Fruit fly (Drosophila melanogaster) whole organism, pupa: ENCODE results near the gene Ir93a.
A peak's percentile ranks its signal among the peaks of the same experiment; 100 is the strongest.

Source experiments
- CG10348 ChIP-seq: fragments of 200-800 bp; sonication (Bioruptor generic); IDR thresholded peaks from 2 replicates; pipeline ENCODE4 v1.3.6; 2022; ENCODE audit warnings: missing biosample characterization, missing genetic modification characterization
- CG12605 ChIP-seq: fragments of 200-800 bp; sonication (Bioruptor generic); IDR thresholded peaks from 2 replicates; pipeline ENCODE4 v1.3.6; 2022; ENCODE audit warnings: missing biosample characterization, missing genetic modification characterization
- CG13204 ChIP-seq: fragments of 200-800 bp; sonication (Bioruptor generic); optimal IDR thresholded peaks from 2 replicates; lab custom pipeline; 2018; ENCODE audit warnings: missing biosample characterization, mild to moderate bottlenecking, missing genetic modification characterization, moderate library complexity
- CG14655 ChIP-seq: fragments of 200-800 bp; sonication (Bioruptor generic); optimal IDR thresholded peaks from 3 replicates; lab custom pipeline; 2017; ENCODE audit warnings: mild to moderate bottlenecking, missing biosample characterization, missing genetic modification reagents, missing genetic modification characterization
- CG15710 ChIP-seq: fragments of 200-800 bp; sonication (Bioruptor generic); optimal IDR thresholded peaks from 2 replicates; lab custom pipeline; 2018; ENCODE audit warnings: missing biosample characterization, mild to moderate bottlenecking, missing genetic modification characterization, moderate library complexity
- CG17806 ChIP-seq: fragments of 200-800 bp; sonication (Bioruptor generic); optimal IDR thresholded peaks from 2 replicates; lab custom pipeline; 2018; ENCODE audit warnings: missing biosample characterization, mild to moderate bottlenecking, missing genetic modification characterization, moderate library complexity
- CG32121 ChIP-seq: fragments of 200-800 bp; sonication (Bioruptor generic); IDR thresholded peaks from 2 replicates; pipeline ENCODE4 v1.3.6; 2022; ENCODE audit warnings: missing biosample characterization, missing genetic modification characterization
- CG34367 ChIP-seq: fragments of 200-800 bp; sonication (Bioruptor generic); optimal IDR thresholded peaks from 2 replicates; lab custom pipeline; 2018; ENCODE audit warnings: missing biosample characterization, mild to moderate bottlenecking, missing genetic modification characterization
- CG4496 ChIP-seq: fragments of 200-800 bp; sonication (Bioruptor generic); IDR thresholded peaks from 3 replicates; pipeline ENCODE4 v1.3.6; 2022; ENCODE audit warnings: missing biosample characterization, missing genetic modification characterization
- CG8159 ChIP-seq: fragments of 200-800 bp; sonication (Bioruptor generic); optimal IDR thresholded peaks from 3 replicates; lab custom pipeline; 2018; ENCODE audit warnings: missing biosample characterization, mild to moderate bottlenecking, missing genetic modification characterization, moderate library complexity
- CG8301 ChIP-seq: fragments of 200-800 bp; sonication (Bioruptor generic); optimal IDR thresholded peaks from 2 replicates; lab custom pipeline; 2018; ENCODE audit warnings: missing biosample characterization, mild to moderate bottlenecking, missing genetic modification characterization
- CG9948 ChIP-seq: fragments of 200-800 bp; sonication (Bioruptor generic); optimal IDR thresholded peaks from 2 replicates; lab custom pipeline; 2018; ENCODE audit warnings: missing biosample characterization, mild to moderate bottlenecking, missing genetic modification characterization, moderate library complexity
- D1 ChIP-seq: fragments of 200-800 bp; sonication (Bioruptor generic); optimal IDR thresholded peaks from 2 replicates; lab custom pipeline; 2018; ENCODE audit warnings: missing biosample characterization, mild to moderate bottlenecking, missing genetic modification characterization, moderate library complexity
- EcR ChIP-seq: fragments of 200-800 bp; sonication (Bioruptor generic); optimal IDR thresholded peaks from 3 replicates; lab custom pipeline; 2019; ENCODE audit warnings: missing biosample characterization, missing genetic modification characterization, mild to moderate bottlenecking, moderate library complexity, missing genetic modification reagents
- Ets98B ChIP-seq: fragments of 200-800 bp; sonication (Bioruptor generic); IDR thresholded peaks from 2 replicates; pipeline ENCODE4 v1.3.6; 2022; ENCODE audit warnings: missing biosample characterization, missing genetic modification characterization
- Pif1A ChIP-seq: fragments of 200-800 bp; sonication (Bioruptor generic); optimal IDR thresholded peaks from 3 replicates; lab custom pipeline; 2016; ENCODE audit warnings: missing biosample characterization, missing genetic modification characterization
- Pif1B ChIP-seq: fragments of 200-800 bp; sonication (Bioruptor generic); optimal IDR thresholded peaks from 3 replicates; lab custom pipeline; 2016; ENCODE audit warnings: missing biosample characterization, missing genetic modification characterization
- Snoo ChIP-seq: fragments of 200-800 bp; sonication (Bioruptor generic); optimal IDR thresholded peaks from 3 replicates; lab custom pipeline; 2017; ENCODE audit warnings: missing biosample characterization, mild to moderate bottlenecking, missing genetic modification characterization, inconsistent platforms
- fd96Ca ChIP-seq: fragments of 200-800 bp; sonication (Bioruptor generic); IDR thresholded peaks from 3 replicates; pipeline ENCODE4 v1.3.6; 2022; ENCODE audit warnings: missing biosample characterization, missing genetic modification characterization
- gl ChIP-seq: fragments of 200-800 bp; sonication (Bioruptor generic); optimal IDR thresholded peaks from 2 replicates; lab custom pipeline; 2018; ENCODE audit warnings: missing biosample characterization, mild to moderate bottlenecking, missing genetic modification characterization
- rn ChIP-seq: fragments of 200-800 bp; sonication (Bioruptor generic); IDR thresholded peaks from 2 replicates; pipeline ENCODE4 v1.3.6; 2022; ENCODE audit warnings: missing biosample characterization, missing genetic modification characterization

The Ir93a gene

DNA sequence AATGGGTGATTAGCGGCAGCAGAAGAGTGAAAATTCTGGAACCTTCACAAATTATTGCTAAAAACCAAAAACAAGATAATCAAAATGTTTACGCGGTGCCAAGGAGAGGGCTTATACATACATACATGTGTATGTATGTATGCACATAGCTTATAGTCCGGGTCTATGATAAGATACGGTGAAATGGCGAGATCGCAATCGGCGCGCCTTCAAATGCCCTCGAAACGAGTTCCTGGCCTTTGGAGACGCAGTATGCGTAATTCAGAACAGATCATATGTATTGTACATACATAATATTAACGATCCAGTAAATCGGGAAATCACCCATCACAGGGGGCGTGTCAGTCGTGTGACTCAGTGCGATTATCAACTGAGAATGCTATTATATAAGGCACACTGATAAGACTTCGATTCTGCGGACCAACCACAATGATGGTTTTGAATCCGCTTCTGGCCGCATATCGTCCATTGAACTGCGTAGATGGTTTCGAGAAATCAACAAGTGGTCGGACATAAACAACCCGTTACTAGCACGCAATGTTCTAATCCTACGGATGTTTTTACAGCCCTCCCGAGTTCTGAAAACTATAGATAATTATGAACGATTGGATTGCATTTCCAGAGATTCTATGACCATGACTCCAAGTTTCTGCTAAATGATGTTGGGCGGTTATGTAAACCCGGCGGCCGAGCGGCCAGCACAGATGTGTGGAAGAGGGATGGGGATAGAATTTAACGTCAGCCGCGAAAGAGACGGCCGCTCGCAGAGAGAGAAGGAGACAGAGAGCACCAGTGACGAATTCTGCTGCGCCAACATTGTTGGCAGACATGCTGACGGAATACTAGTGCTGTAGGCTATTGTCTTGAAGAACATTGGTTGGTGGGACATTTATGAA lies 31.0 kb downstream of the Ir93a start:
- TF ChIP-seq CG10348 (GFP tag; lab: Robert Waterston, UW), result no peak
- TF ChIP-seq CG17806 (tag; lab: Kevin White, UChicago), result no peak
- no peak for TF ChIP-seq Snoo
- TF ChIP-seq fd96Ca (GFP tag; lab: Robert Waterston, UW), result no peak
- no peak for TF ChIP-seq CG15710 (tag; lab: Kevin White, UChicago)
- TF ChIP-seq CG8159, result no peak
- TF ChIP-seq CG9948 (tag; lab: Kevin White, UChicago), result no peak
- TF ChIP-seq CG32121 (GFP tag; lab: Robert Waterston, UW), result no peak
- peak; percentile 96 for TF ChIP-seq EcR (GFP tag; lab: Kevin White, UChicago)
- TF ChIP-seq CG13204 (GFP tag; lab: Kevin White, UChicago), result peak; percentile 81
- TF ChIP-seq CG12605 (GFP tag; lab: Robert Waterston, UW), result 0 out of 2 replicates have a peak, but pooled peaks have one; percentile 25
- no peak for TF ChIP-seq D1 (tag; lab: Kevin White, UChicago)

DNA sequence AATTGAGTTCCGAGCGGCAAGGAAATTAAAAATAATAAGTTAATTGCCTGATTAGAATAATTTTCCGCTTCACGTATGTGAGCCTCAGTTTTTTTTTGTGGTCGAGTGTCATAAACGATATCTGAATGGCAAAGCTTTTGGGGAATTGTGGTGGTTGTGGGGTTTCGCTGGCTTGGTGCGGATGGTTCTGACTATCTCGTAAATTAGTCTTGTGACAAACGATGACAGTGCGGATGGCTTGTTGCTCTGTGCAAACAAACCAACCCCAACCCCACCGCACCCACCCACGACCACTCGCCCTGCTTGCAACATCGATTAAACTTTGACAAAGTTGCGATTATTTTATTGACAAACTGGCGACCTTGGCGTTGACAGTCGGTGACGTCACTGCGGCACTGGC lies 32.8 kb downstream of the Ir93a start:
- TF ChIP-seq Ets98B, result no peak
- TF ChIP-seq Pif1A (GFP tag; lab: Kevin White, UChicago), result no peak
- TF ChIP-seq CG34367 (tag; lab: Kevin White, UChicago), result no peak
- no peak for TF ChIP-seq CG15710 (tag; lab: Kevin White, UChicago)
- no peak for TF ChIP-seq CG4496 (GFP tag; lab: Robert Waterston, UW)
- no peak for TF ChIP-seq fd96Ca (GFP tag; lab: Robert Waterston, UW)
- no peak for TF ChIP-seq Snoo
- TF ChIP-seq gl (tag; lab: Kevin White, UChicago), result no peak
- TF ChIP-seq EcR (GFP tag; lab: Kevin White, UChicago), result no peak
- TF ChIP-seq CG9948 (tag; lab: Kevin White, UChicago), result no peak
- TF ChIP-seq CG8301, result no peak
- no peak for TF ChIP-seq CG10348 (GFP tag; lab: Robert Waterston, UW)
- no peak for TF ChIP-seq CG17806 (tag; lab: Kevin White, UChicago)
- no peak for TF ChIP-seq Pif1B (GFP tag; lab: Kevin White, UChicago)
- TF ChIP-seq CG8159, result no peak

DNA sequence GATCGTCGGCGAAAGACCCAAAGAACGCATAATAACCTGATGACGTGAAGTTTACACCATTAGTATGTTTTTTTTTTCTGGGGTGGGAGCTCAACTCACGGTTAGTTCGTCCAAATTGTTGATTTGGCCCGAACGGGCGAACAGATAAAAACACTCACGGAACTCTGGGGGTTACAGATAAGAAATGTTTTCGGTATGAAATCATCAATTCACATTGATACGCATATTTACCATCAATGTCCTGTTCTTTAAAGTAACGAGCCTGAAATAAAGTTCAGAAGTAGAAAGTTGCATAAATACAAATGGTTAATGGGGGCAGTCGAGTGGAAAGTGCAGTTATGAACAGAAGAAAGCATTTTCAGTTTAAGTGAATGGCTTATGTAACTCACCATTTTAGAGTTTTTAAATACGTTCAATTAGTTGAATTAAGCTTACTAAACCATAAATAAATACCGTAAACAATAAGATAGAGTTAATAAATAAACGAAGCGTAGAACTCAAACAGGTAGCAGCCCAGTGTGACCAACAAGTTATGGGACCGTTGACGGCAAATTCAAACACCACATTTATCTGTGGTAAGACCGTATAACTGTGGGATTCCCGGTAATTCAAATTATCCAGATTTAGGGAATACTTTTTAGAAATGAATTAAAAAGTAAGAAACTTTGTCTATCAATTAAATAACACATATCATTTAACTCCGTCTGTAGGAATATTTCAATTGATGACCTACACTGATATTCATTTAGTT lies 35.9 kb downstream of the Ir93a start, which contains the start of gene CG17272:
CG17272 (minus strand) TSS at position 536 of the 751 bp plus-strand sequence.
- TF ChIP-seq CG12605 (GFP tag; lab: Robert Waterston, UW), result peak; percentile 65; the same call in 1 of the 2 replicates
- no peak for TF ChIP-seq CG15710 (tag; lab: Kevin White, UChicago)

DNA sequence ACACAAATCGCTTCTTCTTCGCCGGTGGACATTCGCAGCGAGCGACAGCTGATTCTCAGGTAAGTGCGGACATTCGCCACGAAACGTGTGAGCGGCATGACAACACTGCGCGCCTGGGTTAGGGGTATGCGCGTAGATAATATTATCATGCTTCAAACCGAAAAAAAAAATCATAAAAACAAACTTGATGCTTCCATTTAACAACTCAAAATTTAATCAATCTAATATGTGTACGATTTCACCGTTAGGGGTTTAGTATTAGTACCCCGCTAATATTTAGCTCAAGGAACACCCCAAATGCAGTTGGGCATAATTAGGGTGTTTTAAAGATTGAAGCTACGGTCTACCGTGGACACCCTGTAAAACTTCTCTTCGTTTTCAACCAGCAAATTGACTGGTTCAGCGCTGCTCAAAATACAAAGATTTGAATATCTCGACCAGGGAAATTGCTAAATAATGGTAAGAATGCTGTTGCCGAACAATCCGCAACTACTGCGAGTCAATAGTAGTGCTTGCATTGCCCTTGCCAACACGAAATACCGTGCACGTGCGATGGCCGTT lies 37.9 kb downstream of the Ir93a start, which contains the start of the genes CG17271 and RpS20:
CG17271 (minus strand) TSS at position 34 of the 561 bp plus-strand sequence.
RpS20 (plus strand) TSS at position 367 of the 561 bp plus-strand sequence.
- TF ChIP-seq Snoo (peak; percentile 75), Pif1A (GFP tag; lab: Kevin White, UChicago) (no peak), Pif1B (GFP tag; lab: Kevin White, UChicago) (no peak), CG17806 (tag; lab: Kevin White, UChicago) (peak; percentile 74), rn (peak; percentile 76), CG14655 (GFP tag; lab: Kevin White, UChicago) (no peak), CG8301 (peak; percentile 80), EcR (GFP tag; lab: Kevin White, UChicago) (peak; percentile 32), CG4496 (GFP tag; lab: Robert Waterston, UW) (peak; percentile 92), CG8159 (peak; percentile 74), CG9948 (tag; lab: Kevin White, UChicago) (peak; percentile 59), Ets98B (peak; percentile 88), CG12605 (GFP tag; lab: Robert Waterston, UW) (peak; percentile 67), CG34367 (tag; lab: Kevin White, UChicago) (peak; percentile 64), CG32121 (GFP tag; lab: Robert Waterston, UW) (peak; percentile 83), gl (tag; lab: Kevin White, UChicago) (peak; percentile 51), CG10348 (GFP tag; lab: Robert Waterston, UW) (no peak; the same call in 1 of the 2 replicates), CG15710 (tag; lab: Kevin White, UChicago) (peak; percentile 77), fd96Ca (GFP tag; lab: Robert Waterston, UW) (peak; percentile 90), D1 (tag; lab: Kevin White, UChicago) (no peak), CG13204 (GFP tag; lab: Kevin White, UChicago) (no peak)

DNA sequence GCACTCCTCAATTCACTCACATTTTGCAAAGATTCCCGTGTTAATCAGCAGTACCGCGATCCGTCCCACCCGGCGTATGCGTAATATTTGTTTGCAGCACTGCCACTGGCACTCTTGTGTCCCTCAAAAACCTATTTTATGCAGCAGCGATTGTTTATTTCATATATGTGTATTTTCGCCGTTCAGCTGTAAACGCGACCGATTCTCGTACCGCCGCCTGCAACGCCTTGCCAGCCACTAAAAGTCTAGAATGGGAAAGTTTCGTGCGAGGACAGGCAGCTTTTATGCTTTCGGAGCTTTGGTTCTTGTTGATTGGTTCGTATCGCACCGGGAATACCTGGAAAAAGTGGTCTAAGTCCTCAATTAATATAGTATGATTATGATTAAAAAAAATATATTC lies 41.1 kb downstream of the Ir93a start, which contains the start of gene CG17270:
CG17270 (minus strand) TSS at position 241 of the 400 bp plus-strand sequence.
- 0 out of 2 replicates have a peak, but pooled peaks have one; percentile 8 for TF ChIP-seq CG32121 (GFP tag; lab: Robert Waterston, UW)
- no peak for TF ChIP-seq CG10348 (GFP tag; lab: Robert Waterston, UW)
